Fruit fly (Drosophila melanogaster): ENCODE measurements around the gene spir.

Gene spir

DNA sequence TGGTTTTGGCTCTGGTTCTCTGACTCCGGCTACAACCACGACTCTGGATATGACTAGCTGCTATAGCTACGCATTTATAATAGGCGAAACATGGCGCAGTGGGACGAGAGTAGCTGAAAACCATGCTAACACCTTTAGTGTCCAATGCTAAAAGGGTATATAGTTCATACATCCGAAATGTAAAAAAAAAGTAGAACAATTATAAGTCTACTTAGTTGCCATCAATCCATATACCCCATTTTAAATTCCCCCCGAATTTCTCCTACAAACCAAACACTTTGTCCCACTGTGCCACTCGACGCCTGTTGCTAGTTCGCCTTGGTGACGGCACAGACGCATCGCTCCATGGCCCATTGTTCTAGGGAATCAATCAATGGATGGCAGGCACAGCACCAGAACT, 15.3 kb downstream of the spir start (continued):
- no peak for TF ChIP-seq CG12769 (tag; optimal IDR thresholded peaks at IDR 0.05)
- TF ChIP-seq BEAF-32 (GFP tag; optimal IDR thresholded peaks at IDR 0.05), result no peak
- peak; percentile 79 for TF ChIP-seq CG12071 (GFP tag; optimal IDR thresholded peaks at IDR 0.05)
- peak; percentile 23 for TF ChIP-seq CG9817 (tag; optimal IDR thresholded peaks at IDR 0.05)
- peak; percentile 13 for TF ChIP-seq CG17385 (GFP tag; optimal IDR thresholded peaks at IDR 0.05)
- peak; percentile 68 for TF ChIP-seq CG2199 (GFP tag; IDR thresholded peaks at IDR 0.05)
- TF ChIP-seq CG4707 (GFP tag; optimal IDR thresholded peaks at IDR 0.05), result peak; percentile 52
- TF ChIP-seq CG6254 (GFP tag; optimal IDR thresholded peaks at IDR 0.05), result peak; percentile 81
- TF ChIP-seq fu2 (GFP tag; optimal IDR thresholded peaks at IDR 0.05), result no peak
- no peak for TF ChIP-seq insv (GFP tag; optimal IDR thresholded peaks at IDR 0.05)
- TF ChIP-seq fd96Cb (tag; optimal IDR thresholded peaks at IDR 0.05), result peak; percentile 80
- TF ChIP-seq jigr1 (GFP tag; IDR thresholded peaks at IDR 0.05), result peak; percentile 56; the same call in 1 of the 3 replicates
- no peak for TF ChIP-seq Kr (GFP tag; optimal IDR thresholded peaks at IDR 0.05)
- TF ChIP-seq jing (GFP tag; optimal IDR thresholded peaks at IDR 0.05), result peak; percentile 28
- TF ChIP-seq emc (GFP tag; optimal IDR thresholded peaks at IDR 0.05), result peak; percentile 54
- TF ChIP-seq Dp (GFP tag; optimal IDR thresholded peaks at IDR 0.05), result no peak
- TF ChIP-seq CG7963 (GFP tag; IDR thresholded peaks at IDR 0.05; ENCODE audit: partially characterized antibody), result 0 out of 3 replicates have a peak, but pooled peaks have one; percentile 18
- TF ChIP-seq tio (GFP tag; optimal IDR thresholded peaks at IDR 0.05), result peak; percentile 10
- TF ChIP-seq Meics (GFP tag; optimal IDR thresholded peaks at IDR 0.05), result peak; percentile 76
- peak; percentile 82 for TF ChIP-seq CG10979 (tag; optimal IDR thresholded peaks at IDR 0.05)
- TF ChIP-seq CG3838 (GFP tag; optimal IDR thresholded peaks at IDR 0.05), result no peak
- TF ChIP-seq dmrt99B (tag; optimal IDR thresholded peaks at IDR 0.05), result peak; percentile 82
- TF ChIP-seq Mad (GFP tag; optimal IDR thresholded peaks at IDR 0.05), result peak; percentile 35
- TF ChIP-seq CG10462 (GFP tag; optimal IDR thresholded peaks at IDR 0.05), result peak; percentile 25
- TF ChIP-seq D (optimal IDR thresholded peaks at IDR 0.05), result no peak
- TF ChIP-seq D (GFP tag; optimal IDR thresholded peaks at IDR 0.05), result peak; percentile 71
- no peak for TF ChIP-seq Bgb (GFP tag; IDR thresholded peaks at IDR 0.05; ENCODE audit: partially characterized antibody)
- peak; percentile 35; the same call in 1 of the 2 replicates for TF ChIP-seq danr (GFP tag; IDR thresholded peaks at IDR 0.05)
- peak; percentile 67 for TF ChIP-seq CG17328 (GFP tag; IDR thresholded peaks at IDR 0.05)
- TF ChIP-seq onecut (GFP tag; IDR thresholded peaks at IDR 0.05), result 0 out of 2 replicates have a peak, but pooled peaks have one; percentile 6
- TF ChIP-seq CG2120 (GFP tag; optimal IDR thresholded peaks at IDR 0.05), result peak; percentile 30
- no peak for TF ChIP-seq zf30C (GFP tag; optimal IDR thresholded peaks at IDR 0.05)
- peak; percentile 54 for TF ChIP-seq tgo (GFP tag; IDR thresholded peaks at IDR 0.05)
- peak; percentile 49 for TF ChIP-seq bab2 (GFP tag; optimal IDR thresholded peaks at IDR 0.05)
- no peak for TF ChIP-seq eve (GFP tag; optimal IDR thresholded peaks at IDR 0.05)
- peak; percentile 46 for TF ChIP-seq CG13424 (tag; optimal IDR thresholded peaks at IDR 0.05)
- peak; percentile 24 for TF ChIP-seq TFAM (GFP tag; optimal IDR thresholded peaks at IDR 0.05)
- no peak for TF ChIP-seq ap (GFP tag; IDR thresholded peaks at IDR 0.05)
- peak; percentile 53 for TF ChIP-seq gsb-n (tag; optimal IDR thresholded peaks at IDR 0.05)
- TF ChIP-seq CG18764 (GFP tag; optimal IDR thresholded peaks at IDR 0.05), result peak; percentile 67
- peak; percentile 66 for TF ChIP-seq Hsf (GFP tag; optimal IDR thresholded peaks at IDR 0.05)
- TF ChIP-seq Fer3 (tag; optimal IDR thresholded peaks at IDR 0.05), result peak; percentile 65
- peak; percentile 58 for TF ChIP-seq CG10274 (GFP tag; optimal IDR thresholded peaks at IDR 0.05)
- no peak for TF ChIP-seq slp2 (GFP tag; optimal IDR thresholded peaks at IDR 0.05)
- TF ChIP-seq al (GFP tag; IDR thresholded peaks at IDR 0.05), result peak; percentile 39; the same call in 1 of the 2 replicates
- peak; percentile 89 for TF ChIP-seq Gug (GFP tag; IDR thresholded peaks at IDR 0.05)
- TF ChIP-seq CG17361 (GFP tag; IDR thresholded peaks at IDR 0.05), result peak; percentile 87
- peak; percentile 94 for TF ChIP-seq vvl (GFP tag; IDR thresholded peaks at IDR 0.05)
- peak; percentile 75 for TF ChIP-seq gem (tag; optimal IDR thresholded peaks at IDR 0.05)
- TF ChIP-seq HmgD (GFP tag; optimal IDR thresholded peaks at IDR 0.05), result no peak
- TF ChIP-seq CG17829 (tag; optimal IDR thresholded peaks at IDR 0.05), result peak; percentile 81

Measured in whole organism, embryonic.